Worm (Caenorhabditis elegans): ENCODE results near the gene C09G9.8.

DNA sequence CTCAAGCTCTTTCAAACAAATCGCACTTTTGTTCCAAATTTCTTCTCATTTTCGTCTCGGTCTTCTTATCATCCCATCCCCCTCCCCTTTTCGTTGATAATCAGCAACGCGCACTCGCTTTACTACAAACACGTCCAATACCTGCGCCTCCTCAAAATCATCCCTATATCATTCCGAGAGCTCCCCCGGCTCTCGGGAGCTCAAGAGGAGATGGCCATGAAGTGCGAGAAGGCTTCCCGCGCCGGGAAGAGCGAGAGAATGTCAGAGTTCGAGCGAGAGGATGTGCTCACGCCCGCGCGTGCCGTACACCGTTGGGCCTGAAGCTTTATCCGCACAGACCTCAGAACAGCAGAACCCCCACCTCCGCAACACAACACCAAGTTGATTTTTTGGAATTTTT lies 30.5 kb upstream of the C09G9.8 start:
- TF ChIP-seq F13C5.2 (tag; optimal IDR thresholded peaks at IDR 0.05) (no peak), ama-1 (optimal IDR thresholded peaks at IDR 0.05) (no peak), hnd-1 (tag; optimal IDR thresholded peaks at IDR 0.05) (no peak), aly-1 (tag; optimal IDR thresholded peaks at IDR 0.05) (peak; percentile 48), ceh-36 (tag; optimal IDR thresholded peaks at IDR 0.05) (no peak), B0310.2 (tag; optimal IDR thresholded peaks at IDR 0.05) (no peak), scrt-1 (GFP tag; IDR thresholded peaks at IDR 0.05) (no peak), sea-1 (GFP tag; conservative IDR thresholded peaks at IDR 0.05) (no peak), ets-7 (tag; optimal IDR thresholded peaks at IDR 0.05) (no peak), pes-1 (GFP tag; IDR thresholded peaks at IDR 0.05) (no peak)
